Worm (Caenorhabditis elegans) whole organism, L2 larva: Measurements from ENCODE around the gene ztf-1.

Source experiments
- C34F6.9 ChIP-seq: fragments of 150-350 bp; optimal IDR thresholded peaks from 2 replicates; lab custom pipeline; 2014; ENCODE audit warnings: missing biosample characterization, missing genetic modification characterization
- F13H6.1 ChIP-seq: sonication (generic microtip); optimal IDR thresholded peaks from 2 replicates; lab custom pipeline; 2016; ENCODE audit warnings: missing genetic modification characterization, missing compliant biosample characterization
- R02D3.7 ChIP-seq: fragments of 150-350 bp; optimal IDR thresholded peaks from 2 replicates; lab custom pipeline; 2014; ENCODE audit warnings: missing biosample characterization, missing genetic modification characterization
- Y55F3AM.14 ChIP-seq: fragments of 200-800 bp; sonication (Bioruptor generic); optimal IDR thresholded peaks from 2 replicates; lab custom pipeline; 2018; ENCODE audit warnings: mild to moderate bottlenecking, missing genetic modification characterization, missing compliant biosample characterization
- ZK546.5 ChIP-seq: sonication (generic microtip); optimal IDR thresholded peaks from 2 replicates; lab custom pipeline; 2017; ENCODE audit warnings: missing biosample characterization, missing genetic modification characterization
- alr-1 ChIP-seq: fragments of 150-350 bp; optimal IDR thresholded peaks from 2 replicates; lab custom pipeline; 2014; ENCODE audit warnings: missing biosample characterization, missing genetic modification characterization
- aly-2 ChIP-seq: fragments of 150-350 bp; optimal IDR thresholded peaks from 2 replicates; lab custom pipeline; 2014; ENCODE audit warnings: missing biosample characterization, missing genetic modification characterization
- ama-1 ChIP-seq: fragments of 150-350 bp; optimal IDR thresholded peaks from 2 replicates; lab custom pipeline; 2018; ENCODE audit warnings: inconsistent platforms
- blmp-1 ChIP-seq: sonication (generic microtip); optimal IDR thresholded peaks from 2 replicates; lab custom pipeline; 2017; ENCODE audit warnings: missing genetic modification characterization, mild to moderate bottlenecking, missing compliant biosample characterization, antibody characterized with exemption, moderate library complexity; ENCODE audit not compliant: insufficient read depth
- ceh-16 ChIP-seq: fragments of 150-350 bp; optimal IDR thresholded peaks from 2 replicates; lab custom pipeline; 2014; ENCODE audit warnings: missing biosample characterization, missing genetic modification characterization
- ceh-82 ChIP-seq: fragments of 150-350 bp; optimal IDR thresholded peaks from 2 replicates; lab custom pipeline; 2014; ENCODE audit warnings: missing biosample characterization, missing genetic modification characterization
- crh-2 ChIP-seq: sonication (generic microtip); optimal IDR thresholded peaks from 2 replicates; lab custom pipeline; 2017; ENCODE audit warnings: missing biosample characterization, missing genetic modification characterization
- dmd-4 ChIP-seq: sonication (generic microtip); optimal IDR thresholded peaks from 2 replicates; lab custom pipeline; 2017; ENCODE audit warnings: missing biosample characterization, missing genetic modification characterization
- egl-27 ChIP-seq: sonication (generic microtip); optimal IDR thresholded peaks from 3 replicates; lab custom pipeline; 2017; ENCODE audit warnings: missing biosample characterization, missing genetic modification reagents, missing genetic modification characterization
- elt-1 ChIP-seq: fragments of 150-350 bp; optimal IDR thresholded peaks from 2 replicates; lab custom pipeline; 2014; ENCODE audit warnings: missing biosample characterization, missing genetic modification characterization
- elt-3 ChIP-seq: sonication (generic microtip); optimal IDR thresholded peaks from 2 replicates; lab custom pipeline; 2017; ENCODE audit warnings: missing biosample characterization, missing genetic modification characterization
- fos-1 ChIP-seq: fragments of 150-350 bp; optimal IDR thresholded peaks from 2 replicates; lab custom pipeline; 2014; ENCODE audit warnings: missing biosample characterization, missing genetic modification characterization
- gmeb-1 ChIP-seq: fragments of 150-350 bp; optimal IDR thresholded peaks from 2 replicates; lab custom pipeline; 2014; ENCODE audit warnings: missing biosample characterization, missing genetic modification characterization
- lin-11 ChIP-seq: fragments of 150-350 bp; sonication (generic microtip); optimal IDR thresholded peaks from 2 replicates; lab custom pipeline; 2014; ENCODE audit warnings: missing biosample characterization, missing genetic modification characterization, inconsistent platforms, mixed read lengths
- lin-13 ChIP-seq: fragments of 150-350 bp; optimal IDR thresholded peaks from 2 replicates; lab custom pipeline; 2014; ENCODE audit warnings: missing biosample characterization, missing genetic modification reagents, missing genetic modification characterization
- lin-39 ChIP-seq: fragments of 150-350 bp; optimal IDR thresholded peaks from 2 replicates; lab custom pipeline; 2014; ENCODE audit warnings: missing biosample characterization, missing genetic modification reagents, missing genetic modification characterization
- lsy-2 ChIP-seq, 2 experiments: fragments of 150-350 bp in 1 of 2; sonication (generic microtip) in 1 of 2; optimal IDR thresholded peaks; 2 replicates each; lab custom pipeline; 2014 to 2017; ENCODE audit warnings: missing biosample characterization in 2 of 2, missing genetic modification characterization in 2 of 2
- mab-5 ChIP-seq: fragments of 150-350 bp; optimal IDR thresholded peaks from 2 replicates; lab custom pipeline; 2014; ENCODE audit warnings: missing biosample characterization, missing genetic modification characterization
- mbf-1 ChIP-seq: sonication (generic microtip); optimal IDR thresholded peaks from 2 replicates; lab custom pipeline; 2017; ENCODE audit warnings: missing biosample characterization, missing genetic modification characterization
- mdl-1 ChIP-seq, 2 experiments: fragments of 150-350 bp in 1 of 2; sonication (generic microtip) in 1 of 2; optimal IDR thresholded peaks; 2 replicates each; lab custom pipeline; 2017; ENCODE audit warnings: missing biosample characterization in 2 of 2, missing genetic modification characterization in 2 of 2
- nhr-10 ChIP-seq: sonication (generic microtip); optimal IDR thresholded peaks from 2 replicates; lab custom pipeline; 2017; ENCODE audit warnings: missing biosample characterization, missing genetic modification characterization
- nhr-11 ChIP-seq: fragments of 150-350 bp; optimal IDR thresholded peaks from 2 replicates; lab custom pipeline; 2014; ENCODE audit warnings: missing biosample characterization, missing genetic modification characterization
- nhr-12 ChIP-seq: fragments of 150-350 bp; optimal IDR thresholded peaks from 2 replicates; lab custom pipeline; 2014; ENCODE audit warnings: missing biosample characterization, missing genetic modification characterization
- nhr-129 ChIP-seq: fragments of 150-350 bp; optimal IDR thresholded peaks from 2 replicates; lab custom pipeline; 2014; ENCODE audit warnings: missing biosample characterization, missing genetic modification characterization
- nhr-21 ChIP-seq: fragments of 150-350 bp; optimal IDR thresholded peaks from 2 replicates; lab custom pipeline; 2014; ENCODE audit warnings: missing biosample characterization, missing genetic modification characterization
- nhr-23 ChIP-seq: fragments of 150-350 bp; optimal IDR thresholded peaks from 2 replicates; lab custom pipeline; 2014; ENCODE audit warnings: missing biosample characterization, missing genetic modification reagents, missing genetic modification characterization
- nhr-237 ChIP-seq: fragments of 150-350 bp; optimal IDR thresholded peaks from 2 replicates; lab custom pipeline; 2014; ENCODE audit warnings: missing biosample characterization, missing genetic modification characterization
- nhr-25 ChIP-seq: fragments of 150-350 bp; sonication (generic microtip); optimal IDR thresholded peaks from 3 replicates; lab custom pipeline; 2014; ENCODE audit warnings: missing biosample characterization, missing genetic modification characterization
- nhr-6 ChIP-seq: fragments of 150-350 bp; optimal IDR thresholded peaks from 2 replicates; lab custom pipeline; 2014; ENCODE audit warnings: missing biosample characterization, missing genetic modification characterization
- nhr-77 ChIP-seq: fragments of 150-350 bp; optimal IDR thresholded peaks from 2 replicates; lab custom pipeline; 2014; ENCODE audit warnings: missing biosample characterization, missing genetic modification characterization
- peb-1 ChIP-seq: fragments of 150-350 bp; optimal IDR thresholded peaks from 2 replicates; lab custom pipeline; 2014; ENCODE audit warnings: missing biosample characterization, missing genetic modification characterization
- sem-4 ChIP-seq: fragments of 150-350 bp; optimal IDR thresholded peaks from 2 replicates; lab custom pipeline; 2014; ENCODE audit warnings: missing biosample characterization, missing genetic modification reagents, missing genetic modification characterization
- skn-1 ChIP-seq: sonication (generic microtip); optimal IDR thresholded peaks from 2 replicates; lab custom pipeline; 2017; ENCODE audit warnings: missing biosample characterization, missing genetic modification characterization
- sma-3 ChIP-seq: sonication (generic microtip); optimal IDR thresholded peaks from 2 replicates; lab custom pipeline; 2016; ENCODE audit warnings: missing genetic modification reagents, missing genetic modification characterization, missing compliant biosample characterization
- sma-9 ChIP-seq, 2 experiments: fragments of 150-350 bp in 1 of 2; sonication (generic microtip) in 1 of 2; optimal IDR thresholded peaks; 2 replicates each; lab custom pipeline; 2014 to 2016; ENCODE audit warnings: missing genetic modification characterization in 2 of 2, mild to moderate bottlenecking in 1 of 2, missing biosample characterization in 1 of 2, missing compliant biosample characterization in 1 of 2, missing genetic modification reagents in 1 of 2, moderate library complexity in 1 of 2
- snpc-4 ChIP-seq: fragments of 150-350 bp; optimal IDR thresholded peaks from 2 replicates; lab custom pipeline; 2014; ENCODE audit warnings: missing biosample characterization, missing genetic modification characterization
- unc-39 ChIP-seq: fragments of 150-350 bp; optimal IDR thresholded peaks from 2 replicates; lab custom pipeline; 2014; ENCODE audit warnings: missing biosample characterization, missing genetic modification characterization
- unc-55 ChIP-seq: fragments of 150-350 bp; sonication (generic microtip); optimal IDR thresholded peaks from 3 replicates; lab custom pipeline; 2014; ENCODE audit warnings: missing biosample characterization, missing genetic modification reagents, missing genetic modification characterization
- unc-62 ChIP-seq: fragments of 150-350 bp; optimal IDR thresholded peaks from 2 replicates; lab custom pipeline; 2014; ENCODE audit warnings: missing biosample characterization, missing genetic modification reagents, missing genetic modification characterization
- zag-1 ChIP-seq: fragments of 150-350 bp; optimal IDR thresholded peaks from 2 replicates; lab custom pipeline; 2014; ENCODE audit warnings: missing biosample characterization, missing genetic modification characterization
- ztf-1 ChIP-seq: fragments of 200-800 bp; sonication (Bioruptor generic); conservative IDR thresholded peaks from 2 replicates; pipeline ENCODE4 v1.3.6; 2022; ENCODE audit warnings: missing genetic modification characterization, missing compliant biosample characterization
- ztf-11 ChIP-seq: sonication (generic microtip); optimal IDR thresholded peaks from 2 replicates; lab custom pipeline; 2017; ENCODE audit warnings: missing biosample characterization, missing genetic modification characterization
- ztf-4 ChIP-seq: fragments of 150-350 bp; optimal IDR thresholded peaks from 2 replicates; lab custom pipeline; 2014; ENCODE audit warnings: missing biosample characterization, missing genetic modification characterization

Gene ztf-1

DNA sequence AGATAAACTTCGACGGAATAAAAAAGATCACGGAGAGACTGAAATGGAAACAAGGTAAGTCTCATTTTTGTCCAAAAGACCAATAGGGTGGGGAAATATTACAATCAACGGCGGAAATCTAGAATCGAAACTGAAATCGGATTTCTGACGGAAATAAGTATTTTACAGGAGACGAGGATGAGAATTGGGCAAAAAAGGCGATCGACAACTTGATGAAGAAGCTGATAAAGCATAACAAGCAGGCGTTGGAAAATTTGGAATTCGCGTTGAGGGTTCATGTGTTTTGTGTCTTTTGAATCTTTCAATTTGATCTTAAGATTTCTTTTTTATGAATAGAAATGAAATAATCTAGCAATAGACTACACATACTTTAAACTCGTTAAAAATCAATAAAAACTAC is 41.5 kb downstream of the ztf-1 start, which contains the start of gene ugtp-1:
Gene ugtp-1 (minus strand): TSS at position 101 of the 400 bp plus-strand sequence.
- TF ChIP-seq elt-1 (tag; lab: Kevin White, UChicago) (no peak), mdl-1 (tag; optimal IDR thresholded peaks at IDR 0.05; lab: Kevin White, UChicago) (no peak), ama-1 (lab: Kevin White, UChicago) (no peak), aly-2 (no peak), crh-2 (tag; lab: Kevin White, UChicago) (no peak), nhr-77 (tag; lab: Kevin White, UChicago) (no peak), ceh-82 (tag; lab: Kevin White, UChicago) (no peak), unc-39 (tag; lab: Kevin White, UChicago) (no peak), alr-1 (tag; lab: Kevin White, UChicago) (no peak), nhr-21 (tag; lab: Kevin White, UChicago) (no peak), nhr-129 (tag; lab: Kevin White, UChicago) (no peak), skn-1 (no peak), lin-13 (GFP tag; lab: Kevin White, UChicago) (no peak), lin-11 (no peak), R02D3.7 (tag; lab: Kevin White, UChicago) (no peak), nhr-12 (tag; lab: Kevin White, UChicago) (no peak)

ce11 chrIII:8749487-8749886 is 42.7 kb downstream of the ztf-1 start, which contains the start of gene sma-2:
Gene sma-2, plus strand, starts transcription at chrIII:8749680.
- TF ChIP-seq ztf-4 (tag; lab: Kevin White, UChicago), result no peak
- peak in 1 of 2 experiments; percentile 16 for TF ChIP-seq mdl-1 (tag; optimal IDR thresholded peaks at IDR 0.05; lab: Kevin White, UChicago)
- no peak for TF ChIP-seq zag-1
- no peak for TF ChIP-seq lin-13 (GFP tag; lab: Kevin White, UChicago)
- no peak for TF ChIP-seq nhr-77 (tag; lab: Kevin White, UChicago)
- peak; percentile 85 for TF ChIP-seq crh-2 (tag; lab: Kevin White, UChicago)
- TF ChIP-seq nhr-129 (tag; lab: Kevin White, UChicago), result peak; percentile 68
- no peak for TF ChIP-seq nhr-23 (tag; lab: Kevin White, UChicago)
- peak; percentile 74 for TF ChIP-seq nhr-25
- no peak for TF ChIP-seq Y55F3AM.14 (GFP tag; lab: Kevin White, UChicago)
- no peak for TF ChIP-seq nhr-12 (tag; lab: Kevin White, UChicago)
- TF ChIP-seq egl-27 (tag; lab: Kevin White, UChicago), result peak; percentile 15
- peak in 1 of 2 experiments; percentile 45 for TF ChIP-seq lsy-2 (tag; optimal IDR thresholded peaks at IDR 0.05; lab: Kevin White, UChicago)
- TF ChIP-seq ztf-1, result no peak
- TF ChIP-seq nhr-11 (tag; lab: Kevin White, UChicago), result no peak
- no peak for TF ChIP-seq skn-1
- no peak for TF ChIP-seq unc-55 (GFP tag; lab: Kevin White, UChicago)
- TF ChIP-seq peb-1, result no peak
- no peak for TF ChIP-seq alr-1 (tag; lab: Kevin White, UChicago)
- no peak for TF ChIP-seq mab-5 (tag; lab: Kevin White, UChicago)
- TF ChIP-seq ama-1 (lab: Kevin White, UChicago), result no peak
- TF ChIP-seq ceh-16 (tag; lab: Kevin White, UChicago), result no peak
- TF ChIP-seq dmd-4, result no peak
- no peak for TF ChIP-seq blmp-1 (tag; lab: Kevin White, UChicago)
- TF ChIP-seq ZK546.5, result no peak
- TF ChIP-seq sma-9 (GFP tag; optimal IDR thresholded peaks at IDR 0.05; lab: Kevin White, UChicago), result peak; percentile 91
- TF ChIP-seq sma-9 (tag; optimal IDR thresholded peaks at IDR 0.05; lab: Kevin White, UChicago), result no peak
- no peak for TF ChIP-seq elt-1 (tag; lab: Kevin White, UChicago)
- TF ChIP-seq ceh-82 (tag; lab: Kevin White, UChicago), result no peak
- TF ChIP-seq elt-3 (tag; lab: Kevin White, UChicago), result no peak
- no peak for TF ChIP-seq R02D3.7 (tag; lab: Kevin White, UChicago)
- TF ChIP-seq nhr-21 (tag; lab: Kevin White, UChicago), result peak; percentile 52
- no peak for TF ChIP-seq aly-2
- TF ChIP-seq ztf-11 (tag; lab: Kevin White, UChicago), result no peak
- no peak for TF ChIP-seq sem-4 (tag; lab: Kevin White, UChicago)
- TF ChIP-seq nhr-6 (tag; lab: Kevin White, UChicago), result no peak
- no peak for TF ChIP-seq snpc-4 (tag; lab: Kevin White, UChicago)
- peak; percentile 88 for TF ChIP-seq F13H6.1 (tag; lab: Kevin White, UChicago)
- TF ChIP-seq lin-39, result no peak
- TF ChIP-seq fos-1 (tag; lab: Kevin White, UChicago), result peak; percentile 98
- no peak for TF ChIP-seq lin-11
- TF ChIP-seq nhr-10 (tag; lab: Kevin White, UChicago), result no peak
- no peak for TF ChIP-seq mbf-1 (tag; lab: Kevin White, UChicago)
- TF ChIP-seq C34F6.9 (tag; lab: Kevin White, UChicago), result peak; percentile 29
- no peak for TF ChIP-seq unc-62 (GFP tag; lab: Kevin White, UChicago)
- peak; percentile 72 for TF ChIP-seq gmeb-1 (tag; lab: Kevin White, UChicago)
- TF ChIP-seq sma-3 (GFP tag; lab: Kevin White, UChicago), result peak; percentile 99
- no peak for TF ChIP-seq unc-39 (tag; lab: Kevin White, UChicago)
- no peak for TF ChIP-seq nhr-237 (tag; lab: Kevin White, UChicago)
